Worm (Caenorhabditis elegans) whole organism, L1 larva: ENCODE measurements around the gene F09B9.5.
"Not testable (repeated sequence)": the region's sequence is repeated elsewhere in the genome, so short reads cannot be mapped to it uniquely, and the experiment has no call there.

Source experiments
- C16A3.4 ChIP-seq: fragments of 150-350 bp; optimal IDR thresholded peaks from 2 replicates; lab custom pipeline; 2014; ENCODE audit warnings: missing biosample characterization, missing genetic modification characterization
- F16B12.6 ChIP-seq: fragments of 150-350 bp; optimal IDR thresholded peaks from 2 replicates; lab custom pipeline; 2014; ENCODE audit warnings: missing biosample characterization, missing genetic modification characterization
- aha-1 ChIP-seq: fragments of 150-350 bp; optimal IDR thresholded peaks from 2 replicates; lab custom pipeline; 2014; ENCODE audit warnings: missing biosample characterization, missing genetic modification characterization
- ama-1 ChIP-seq: fragments of 150-350 bp; optimal IDR thresholded peaks from 2 replicates; lab custom pipeline; 2014
- blmp-1 ChIP-seq: fragments of 150-350 bp; optimal IDR thresholded peaks from 2 replicates; lab custom pipeline; 2014; ENCODE audit warnings: missing biosample characterization, missing genetic modification characterization
- ceh-82 ChIP-seq, 3 experiments: fragments of 150-350 bp in 1 of 3; sonication (generic microtip) in 2 of 3; optimal IDR thresholded peaks; 2 replicates each; lab custom pipeline; 2014 to 2017; ENCODE audit warnings: missing biosample characterization in 3 of 3, missing genetic modification characterization in 3 of 3
- ceh-88 ChIP-seq: fragments of 200-800 bp; sonication (Bioruptor generic); IDR thresholded peaks from 2 replicates; pipeline ENCODE4 v1.3.6; 2022; ENCODE audit warnings: missing genetic modification characterization, missing compliant biosample characterization
- dsc-1 ChIP-seq: sonication (generic microtip); optimal IDR thresholded peaks from 2 replicates; lab custom pipeline; 2016; ENCODE audit warnings: mild to moderate bottlenecking, missing genetic modification characterization, missing compliant biosample characterization
- efl-1 ChIP-seq, 4 experiments: fragments of 150-350 bp; optimal IDR thresholded peaks in 3 of 4; peaks in 1 of 4; 1 replicate in 1 of 4; 2 replicates in 3 of 4; lab custom pipeline; 2014; ENCODE audit warnings: missing biosample characterization in 2 of 4, missing genetic modification characterization in 2 of 4, missing genetic modification reagents in 2 of 4
- egl-13 ChIP-seq: sonication (generic microtip); optimal IDR thresholded peaks from 2 replicates; lab custom pipeline; 2016; ENCODE audit warnings: missing genotype, missing genetic modification reagents, missing genetic modification characterization, missing compliant biosample characterization
- elt-3 ChIP-seq, 6 experiments: fragments of 150-350 bp in 1 of 6; sonication (generic microtip); optimal IDR thresholded peaks; 2 replicates each; lab custom pipeline; 2017 to 2018; ENCODE audit warnings: missing biosample characterization in 6 of 6, missing genetic modification characterization in 6 of 6, inconsistent platforms in 1 of 6
- ets-5 ChIP-seq: fragments of 200-800 bp; sonication (Bioruptor generic); IDR thresholded peaks from 2 replicates; pipeline ENCODE4 v1.3.6; 2022; ENCODE audit warnings: missing genetic modification characterization, missing compliant biosample characterization
- fkh-8 ChIP-seq: sonication (generic microtip); optimal IDR thresholded peaks from 2 replicates; lab custom pipeline; 2016; ENCODE audit warnings: mild to moderate bottlenecking, missing genetic modification characterization, missing compliant biosample characterization
- fos-1 ChIP-seq: fragments of 150-350 bp; optimal IDR thresholded peaks from 2 replicates; lab custom pipeline; 2014; ENCODE audit warnings: missing biosample characterization, missing genetic modification characterization
- hlh-17 ChIP-seq: fragments of 200-800 bp; sonication (Bioruptor generic); optimal IDR thresholded peaks from 2 replicates; lab custom pipeline; 2018; ENCODE audit warnings: missing genetic modification characterization, mild to moderate bottlenecking, missing compliant biosample characterization, moderate library complexity, borderline replicate concordance
- irx-1 ChIP-seq: sonication (generic microtip); optimal IDR thresholded peaks from 2 replicates; lab custom pipeline; 2016; ENCODE audit warnings: missing genetic modification characterization, missing compliant biosample characterization
- isw-1 ChIP-seq: fragments of 200-800 bp; sonication (Bioruptor generic); IDR thresholded peaks from 2 replicates; pipeline ENCODE4 v1.3.6; 2022; ENCODE audit warnings: missing genetic modification characterization, missing compliant biosample characterization
- jun-1 ChIP-seq: fragments of 150-350 bp; optimal IDR thresholded peaks from 2 replicates; lab custom pipeline; 2014; ENCODE audit warnings: missing biosample characterization, missing genetic modification reagents, missing genetic modification characterization
- lin-13 ChIP-seq: fragments of 150-350 bp; optimal IDR thresholded peaks from 2 replicates; lab custom pipeline; 2014; ENCODE audit warnings: missing biosample characterization, missing genetic modification reagents, missing genetic modification characterization
- lin-14 ChIP-seq: fragments of 200-800 bp; sonication (Bioruptor generic); optimal IDR thresholded peaks from 2 replicates; lab custom pipeline; 2018; ENCODE audit warnings: mild to moderate bottlenecking, missing genetic modification characterization, moderate library complexity, missing compliant biosample characterization
- lin-35 ChIP-seq, 2 experiments: fragments of 150-350 bp; optimal IDR thresholded peaks; 2 replicates each; lab custom pipeline; 2014; ENCODE audit warnings: missing biosample characterization in 2 of 2, missing genetic modification characterization in 2 of 2, missing genetic modification reagents in 2 of 2
- lin-39 ChIP-seq: fragments of 150-350 bp; optimal IDR thresholded peaks from 2 replicates; lab custom pipeline; 2014; ENCODE audit warnings: missing biosample characterization, missing genetic modification reagents, missing genetic modification characterization
- lir-3 ChIP-seq: sonication (generic microtip); optimal IDR thresholded peaks from 2 replicates; lab custom pipeline; 2016; ENCODE audit warnings: mild to moderate bottlenecking, missing genetic modification characterization, moderate library complexity, missing compliant biosample characterization; ENCODE audit not compliant: poor library complexity
- lsy-2 ChIP-seq, 2 experiments: fragments of 150-350 bp; optimal IDR thresholded peaks; 2 replicates each; lab custom pipeline; 2014; ENCODE audit warnings: missing biosample characterization in 2 of 2, missing genetic modification characterization in 2 of 2
- mdl-1 ChIP-seq, 2 experiments: fragments of 150-350 bp; optimal IDR thresholded peaks; 2 replicates each; lab custom pipeline; 2014 to 2017; ENCODE audit warnings: missing biosample characterization in 2 of 2, missing genetic modification characterization in 2 of 2, inconsistent platforms in 1 of 2
- mep-1 ChIP-seq: fragments of 150-350 bp; optimal IDR thresholded peaks from 2 replicates; lab custom pipeline; 2014; ENCODE audit warnings: missing biosample characterization, missing genetic modification characterization
- nhr-19 ChIP-seq: fragments of 200-800 bp; sonication (Bioruptor generic); conservative IDR thresholded peaks from 2 replicates; pipeline ENCODE4 v1.3.6; 2022; ENCODE audit warnings: missing genetic modification characterization, missing compliant biosample characterization
- nhr-20 ChIP-seq: sonication (generic microtip); optimal IDR thresholded peaks from 2 replicates; lab custom pipeline; 2016; ENCODE audit warnings: mild to moderate bottlenecking, missing genetic modification characterization, missing compliant biosample characterization
- nhr-47 ChIP-seq: sonication (generic microtip); optimal IDR thresholded peaks from 2 replicates; lab custom pipeline; 2016; ENCODE audit warnings: mild to moderate bottlenecking, missing genetic modification characterization, moderate library complexity, missing compliant biosample characterization
- nhr-71 ChIP-seq: sonication (generic microtip); optimal IDR thresholded peaks from 2 replicates; lab custom pipeline; 2016; ENCODE audit warnings: mild to moderate bottlenecking, missing genetic modification characterization, moderate library complexity, missing compliant biosample characterization
- nhr-76 ChIP-seq: sonication (generic microtip); optimal IDR thresholded peaks from 2 replicates; lab custom pipeline; 2017; ENCODE audit warnings: missing biosample characterization, missing genetic modification characterization
- nhr-77 ChIP-seq: fragments of 150-350 bp; optimal IDR thresholded peaks from 2 replicates; lab custom pipeline; 2014; ENCODE audit warnings: missing biosample characterization, missing genetic modification characterization
- nhr-90 ChIP-seq: sonication (generic microtip); optimal IDR thresholded peaks from 2 replicates; lab custom pipeline; 2016; ENCODE audit warnings: mild to moderate bottlenecking, missing genetic modification characterization, missing compliant biosample characterization; ENCODE audit not compliant: poor library complexity
- pag-3 ChIP-seq: sonication (generic microtip); optimal IDR thresholded peaks from 2 replicates; lab custom pipeline; 2017; ENCODE audit warnings: missing genetic modification characterization, mild to moderate bottlenecking, missing compliant biosample characterization, antibody characterized with exemption, borderline replicate concordance; ENCODE audit not compliant: insufficient read depth
- pax-3 ChIP-seq: fragments of 200-800 bp; sonication (Bioruptor generic); optimal IDR thresholded peaks from 2 replicates; lab custom pipeline; 2018; ENCODE audit warnings: mild to moderate bottlenecking, missing genetic modification characterization, moderate library complexity, missing compliant biosample characterization
- rnt-1 ChIP-seq: sonication (generic microtip); optimal IDR thresholded peaks from 2 replicates; lab custom pipeline; 2016; ENCODE audit warnings: mild to moderate bottlenecking, missing genetic modification characterization, moderate library complexity, missing compliant biosample characterization
- skn-1 ChIP-seq: fragments of 150-350 bp; optimal IDR thresholded peaks from 2 replicates; lab custom pipeline; 2014; ENCODE audit warnings: missing biosample characterization, missing genetic modification characterization
- snu-23 ChIP-seq: sonication (generic microtip); optimal IDR thresholded peaks from 2 replicates; lab custom pipeline; 2016; ENCODE audit warnings: missing genetic modification characterization, missing compliant biosample characterization
- sptf-1 ChIP-seq: fragments of 150-350 bp; optimal IDR thresholded peaks from 2 replicates; lab custom pipeline; 2014; ENCODE audit warnings: missing biosample characterization, missing genetic modification characterization
- swsn-7 ChIP-seq: sonication (generic microtip); optimal IDR thresholded peaks from 2 replicates; lab custom pipeline; 2016; ENCODE audit warnings: missing genetic modification characterization, missing compliant biosample characterization
- tbx-2 ChIP-seq: sonication (generic microtip); optimal IDR thresholded peaks from 2 replicates; lab custom pipeline; 2016; ENCODE audit warnings: missing genetic modification characterization, missing compliant biosample characterization
- unc-130 ChIP-seq: fragments of 150-350 bp; optimal IDR thresholded peaks from 2 replicates; lab custom pipeline; 2017; ENCODE audit warnings: missing biosample characterization, missing genetic modification characterization, inconsistent platforms
- unc-30 ChIP-seq: sonication (generic microtip); optimal IDR thresholded peaks from 2 replicates; lab custom pipeline; 2017; ENCODE audit warnings: missing biosample characterization, missing genetic modification characterization
- unc-86 ChIP-seq: sonication (generic microtip); optimal IDR thresholded peaks from 2 replicates; lab custom pipeline; 2016; ENCODE audit warnings: missing genetic modification characterization, missing compliant biosample characterization
- xbp-1 ChIP-seq: sonication (generic microtip); optimal IDR thresholded peaks from 2 replicates; lab custom pipeline; 2016; ENCODE audit warnings: missing genetic modification characterization, missing compliant biosample characterization
- zag-1 ChIP-seq: fragments of 150-350 bp; optimal IDR thresholded peaks from 2 replicates; lab custom pipeline; 2014; ENCODE audit warnings: missing biosample characterization, missing genetic modification characterization
- ztf-11 ChIP-seq, 2 experiments: sonication (generic microtip); optimal IDR thresholded peaks; 2 replicates each; lab custom pipeline; 2016 to 2017; ENCODE audit warnings: missing genetic modification characterization in 2 of 2, missing biosample characterization in 1 of 2, missing compliant biosample characterization in 1 of 2
- ztf-4 ChIP-seq: fragments of 150-350 bp; optimal IDR thresholded peaks from 2 replicates; lab custom pipeline; 2014; ENCODE audit warnings: missing biosample characterization, missing genetic modification characterization

F09B9.5 gene

ce11 chrX:10130159-10130558 is 24.5 kb upstream of the F09B9.5 start:
- TF ChIP-seq lin-14 (GFP tag; lab: Kevin White, UChicago) (peak; percentile 68), lin-13 (no peak), nhr-71 (tag; lab: Kevin White, UChicago) (peak; percentile 31), pax-3 (tag; lab: Kevin White, UChicago) (no peak), nhr-76 (no peak), lin-39 (tag; lab: Kevin White, UChicago) (peak; percentile 33), rnt-1 (tag; lab: Kevin White, UChicago) (peak; percentile 66)

- TF ChIP-seq mep-1 (tag; lab: Kevin White, UChicago) (peak; percentile 69), nhr-47 (peak; percentile 73), unc-86 (tag; lab: Kevin White, UChicago) (peak; percentile 31), lir-3 (tag; lab: Kevin White, UChicago) (peak; percentile 42), fkh-8 (tag; lab: Kevin White, UChicago) (peak; percentile 36), mdl-1 (tag; optimal IDR thresholded peaks at IDR 0.05; lab: Kevin White, UChicago) (peak in 1 of 2 experiments; percentile 45), nhr-20 (peak; percentile 50), lin-35 (GFP tag; optimal IDR thresholded peaks at IDR 0.05; lab: Kevin White, UChicago) (peak in 1 of 2 experiments; percentile 53), blmp-1 (tag; lab: Kevin White, UChicago) (peak; percentile 31), nhr-77 (peak; percentile 40), efl-1 (GFP tag; optimal IDR thresholded peaks at IDR 0.05 in 1 of 2; lab: Kevin White, UChicago) (peak in 1 of 2 experiments; percentile 61), nhr-19 (GFP tag; lab: Robert Waterston, UW) (peak; percentile 64), irx-1 (peak; percentile 45), tbx-2 (peak; percentile 44), fos-1 (tag; lab: Kevin White, UChicago) (peak; percentile 29), dsc-1 (tag; lab: Kevin White, UChicago) (peak; percentile 58), lsy-2 (tag; optimal IDR thresholded peaks at IDR 0.05; lab: Kevin White, UChicago) (peak in 1 of 2 experiments; percentile 59), jun-1 (tag; lab: Kevin White, UChicago) (peak; percentile 26), C16A3.4 (tag; lab: Kevin White, UChicago) (peak; percentile 54), elt-3 (tag; optimal IDR thresholded peaks at IDR 0.05; lab: Kevin White, UChicago) (peak in 1 of 6 experiments; percentile 21), snu-23 (GFP tag; lab: Kevin White, UChicago) (peak; percentile 77), skn-1 (tag; lab: Kevin White, UChicago) (peak; percentile 27), ceh-82 (tag; optimal IDR thresholded peaks at IDR 0.05; lab: Kevin White, UChicago) (peak in 2 of 3 experiments; percentile 32 to 53), nhr-71 (tag; lab: Kevin White, UChicago) (peak; percentile 59), egl-13 (peak; percentile 13), rnt-1 (tag; lab: Kevin White, UChicago) (peak; percentile 64), lin-14 (GFP tag; lab: Kevin White, UChicago) (peak; percentile 60), unc-130 (tag; lab: Kevin White, UChicago) (peak; percentile 6), xbp-1 (tag; lab: Kevin White, UChicago) (peak; percentile 52), lin-13 (peak; percentile 30), nhr-90 (peak; percentile 57), swsn-7 (tag; lab: Kevin White, UChicago) (peak; percentile 59)
- not testable (repeated sequence) for TF ChIP-seq efl-1 (optimal IDR thresholded peaks at IDR 0.05; lab: Kevin White, UChicago)
- TF ChIP-seq, all 84 proteins: peak for 32; not testable (repeated sequence) for 52
Measured at ce11 chrX:10132546-10133032, 22.0 kb upstream of the F09B9.5 start.

- TF ChIP-seq ama-1 (lab: Kevin White, UChicago) (no peak), hlh-17 (GFP tag; lab: Kevin White, UChicago) (no peak), ztf-4 (tag; lab: Kevin White, UChicago) (no peak), F16B12.6 (no peak), isw-1 (GFP tag; lab: Robert Waterston, UW) (no peak), sptf-1 (no peak), lsy-2 (tag; optimal IDR thresholded peaks at IDR 0.05; lab: Kevin White, UChicago) (no peak), unc-30 (tag; lab: Kevin White, UChicago) (no peak), lin-14 (GFP tag; lab: Kevin White, UChicago) (no peak), aha-1 (tag; lab: Kevin White, UChicago) (no peak), ceh-88 (no peak), irx-1 (no peak), ztf-11 (tag; optimal IDR thresholded peaks at IDR 0.05; lab: Kevin White, UChicago) (no peak), ceh-82 (tag; optimal IDR thresholded peaks at IDR 0.05; lab: Kevin White, UChicago) (no peak), zag-1 (tag; lab: Kevin White, UChicago) (no peak), jun-1 (tag; lab: Kevin White, UChicago) (no peak), pag-3 (tag; lab: Kevin White, UChicago) (no peak), efl-1 (optimal IDR thresholded peaks at IDR 0.05; lab: Kevin White, UChicago) (no peak), efl-1 (GFP tag; optimal IDR thresholded peaks at IDR 0.05 in 1 of 2; lab: Kevin White, UChicago) (no peak), ets-5 (no peak)
Measured at ce11 chrX:10133082-10133481, 21.5 kb upstream of the F09B9.5 start, which contains the start of gene unc-58. unc-58 (minus strand) TSS chrX:10133182.
